Worm (Caenorhabditis elegans) whole organism, late embryonic: ENCODE results near the gene col-89.

Experiments
- K09A11.1 ChIP-seq: sonication (generic microtip); optimal IDR thresholded peaks from 2 replicates; lab custom pipeline; 2017; ENCODE audit warnings: antibody characterized with exemption, mild to moderate bottlenecking, missing genetic modification characterization, missing compliant biosample characterization; ENCODE audit not compliant: insufficient read depth
- ama-1 ChIP-seq: fragments of 150-350 bp; optimal IDR thresholded peaks from 2 replicates; lab custom pipeline; 2014
- ceh-9 ChIP-seq: sonication (generic microtip); optimal IDR thresholded peaks from 2 replicates; lab custom pipeline; 2016; ENCODE audit warnings: mild to moderate bottlenecking, missing genetic modification characterization, inconsistent platforms, missing compliant biosample characterization
- dve-1 ChIP-seq: sonication (generic microtip); optimal IDR thresholded peaks from 2 replicates; lab custom pipeline; 2017; ENCODE audit warnings: antibody characterized with exemption, mild to moderate bottlenecking, missing genetic modification characterization, missing compliant biosample characterization
- nhr-11 ChIP-seq: fragments of 150-350 bp; optimal IDR thresholded peaks from 2 replicates; lab custom pipeline; 2014; ENCODE audit warnings: missing biosample characterization, missing genetic modification characterization
- npax-4 ChIP-seq: sonication (generic microtip); optimal IDR thresholded peaks from 2 replicates; lab custom pipeline; 2016; ENCODE audit warnings: missing genetic modification characterization, missing compliant biosample characterization
- ref-2 ChIP-seq: sonication (generic microtip); optimal IDR thresholded peaks from 2 replicates; lab custom pipeline; 2016; ENCODE audit warnings: missing genetic modification characterization, missing compliant biosample characterization
- sox-4 ChIP-seq: sonication (generic microtip); optimal IDR thresholded peaks from 2 replicates; lab custom pipeline; 2017; ENCODE audit warnings: mild to moderate bottlenecking, missing genetic modification characterization, inconsistent platforms, missing compliant biosample characterization

DNA sequence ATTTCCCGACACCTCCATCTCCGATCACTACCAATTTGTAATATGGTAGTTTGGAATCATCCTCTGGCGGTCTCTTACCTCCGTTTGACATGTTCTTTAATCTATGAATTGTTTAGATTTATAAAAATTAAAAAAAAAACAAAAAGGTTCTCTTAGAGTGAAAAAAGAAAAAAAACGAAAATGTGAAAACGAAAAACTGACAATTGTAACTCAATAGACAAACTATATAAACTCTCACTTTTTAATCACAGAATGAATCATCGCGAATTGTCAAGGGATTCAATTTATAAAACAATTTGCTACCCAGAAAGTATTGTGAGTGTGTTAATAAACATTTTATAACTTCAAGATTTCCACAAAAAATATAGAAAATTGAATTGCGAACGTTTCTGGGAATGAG lies 8.0 kb upstream of the col-89 start, which contains the start of gene ras-2:
- no peak for TF ChIP-seq ama-1 (lab: Kevin White, UChicago)
- no peak for TF ChIP-seq dve-1 (tag; lab: Kevin White, UChicago)
- no peak for TF ChIP-seq ref-2 (tag; lab: Kevin White, UChicago)
- TF ChIP-seq ceh-9 (tag; lab: Kevin White, UChicago), result no peak
- TF ChIP-seq sox-4, result no peak
- TF ChIP-seq npax-4 (tag; lab: Kevin White, UChicago), result no peak
- no peak for TF ChIP-seq K09A11.1 (tag; lab: Kevin White, UChicago)
- TF ChIP-seq nhr-11 (tag; lab: Kevin White, UChicago), result no peak
